Fruit fly (Drosophila melanogaster) whole organism, embryonic: Measurements from ENCODE around the gene Plod.

Source experiments
- Bgb ChIP-seq: fragments of 200-800 bp; sonication (Bioruptor generic); IDR thresholded peaks from 2 replicates; pipeline ENCODE4 v1.3.6; 2022; ENCODE audit warnings: missing biosample characterization, missing genetic modification characterization; ENCODE audit not compliant: partially characterized antibody
- BtbVII ChIP-seq: fragments of 200-800 bp; sonication (Bioruptor generic); optimal IDR thresholded peaks from 3 replicates; lab custom pipeline; 2017; ENCODE audit warnings: missing biosample characterization, mild to moderate bottlenecking, missing genetic modification characterization
- CG10147 ChIP-seq: fragments of 200-800 bp; sonication (Bioruptor generic); optimal IDR thresholded peaks from 2 replicates; lab custom pipeline; 2019; ENCODE audit warnings: missing biosample characterization, mild to moderate bottlenecking, missing genetic modification characterization, moderate library complexity
- CG11504 ChIP-seq: fragments of 200-800 bp; sonication (Bioruptor generic); optimal IDR thresholded peaks from 3 replicates; lab custom pipeline; 2019; ENCODE audit warnings: missing biosample characterization, mild to moderate bottlenecking, missing genetic modification characterization, moderate library complexity
- CG11695 ChIP-seq: fragments of 200-800 bp; sonication (Bioruptor generic); IDR thresholded peaks from 3 replicates; pipeline ENCODE4 v1.3.6; 2022; ENCODE audit warnings: missing biosample characterization, missing genetic modification characterization
- CG13894 ChIP-seq: fragments of 200-800 bp; sonication (Bioruptor generic); optimal IDR thresholded peaks from 3 replicates; lab custom pipeline; 2018; ENCODE audit warnings: missing biosample characterization, mild to moderate bottlenecking, missing genetic modification characterization, moderate library complexity
- CG14050 ChIP-seq: fragments of 200-800 bp; sonication (Bioruptor generic); IDR thresholded peaks from 3 replicates; pipeline ENCODE4 v1.3.6; 2022; ENCODE audit warnings: missing biosample characterization, missing genetic modification characterization
- CG15073 ChIP-seq: fragments of 200-800 bp; sonication (Bioruptor generic); optimal IDR thresholded peaks from 2 replicates; lab custom pipeline; 2016; ENCODE audit warnings: missing biosample characterization, missing genetic modification characterization
- CG15696 ChIP-seq: fragments of 200-800 bp; sonication (Bioruptor generic); optimal IDR thresholded peaks from 2 replicates; lab custom pipeline; 2019; ENCODE audit warnings: missing biosample characterization, mild to moderate bottlenecking, missing genetic modification characterization, moderate library complexity
- CG17912 ChIP-seq: fragments of 200-800 bp; sonication (Bioruptor generic); optimal IDR thresholded peaks from 2 replicates; lab custom pipeline; 2018; ENCODE audit warnings: missing biosample characterization, mild to moderate bottlenecking, missing genetic modification characterization
- CG18764 ChIP-seq: fragments of 200-800 bp; sonication (Bioruptor generic); optimal IDR thresholded peaks from 3 replicates; lab custom pipeline; 2016; ENCODE audit warnings: missing biosample characterization, missing genetic modification characterization
- CG3407 ChIP-seq: fragments of 200-800 bp; sonication (Bioruptor generic); optimal IDR thresholded peaks from 2 replicates; lab custom pipeline; 2018; ENCODE audit warnings: missing biosample characterization, mild to moderate bottlenecking, missing genetic modification characterization
- CG34224 ChIP-seq: fragments of 200-800 bp; sonication (Bioruptor generic); IDR thresholded peaks from 3 replicates; pipeline ENCODE4 v1.3.6; 2022; ENCODE audit warnings: missing biosample characterization, missing genetic modification characterization; ENCODE audit not compliant: partially characterized antibody
- CG6175 ChIP-seq: fragments of 200-800 bp; sonication (Bioruptor generic); IDR thresholded peaks from 3 replicates; pipeline ENCODE4 v1.3.6; 2022; ENCODE audit warnings: missing biosample characterization, missing genetic modification characterization
- CG7556 ChIP-seq: fragments of 200-800 bp; sonication (Bioruptor generic); optimal IDR thresholded peaks from 2 replicates; lab custom pipeline; 2017; ENCODE audit warnings: missing biosample characterization, mild to moderate bottlenecking, missing genetic modification characterization
- CG8388 ChIP-seq: fragments of 200-800 bp; sonication (Bioruptor generic); optimal IDR thresholded peaks from 2 replicates; lab custom pipeline; 2019; ENCODE audit warnings: missing biosample characterization, mild to moderate bottlenecking, missing genetic modification characterization, moderate library complexity
- Dfd ChIP-seq, 2 experiments: fragments of >200 bp; optimal IDR thresholded peaks; 2 replicates each; lab custom pipeline; 2017; ENCODE audit warnings: missing biosample characterization in 2 of 2, missing genetic modification characterization in 2 of 2
- Fer1 ChIP-seq: fragments of 200-800 bp; sonication (Bioruptor generic); optimal IDR thresholded peaks from 2 replicates; lab custom pipeline; 2017; ENCODE audit warnings: missing biosample characterization, mild to moderate bottlenecking, missing genetic modification characterization
- HLHmδ ChIP-seq: fragments of 200-800 bp; sonication (Bioruptor generic); optimal IDR thresholded peaks from 2 replicates; lab custom pipeline; 2018; ENCODE audit warnings: missing biosample characterization, mild to moderate bottlenecking, missing genetic modification characterization, moderate library complexity
- Hsf ChIP-seq: fragments of 200-800 bp; sonication (Bioruptor generic); optimal IDR thresholded peaks from 3 replicates; lab custom pipeline; 2016; ENCODE audit warnings: missing biosample characterization, missing genetic modification characterization
- Nf-YB ChIP-seq: fragments of 200-800 bp; sonication (Bioruptor generic); optimal IDR thresholded peaks from 3 replicates; lab custom pipeline; 2019; ENCODE audit warnings: missing biosample characterization, mild to moderate bottlenecking, missing genetic modification characterization, moderate library complexity
- Optix ChIP-seq: fragments of 200-800 bp; sonication (Bioruptor generic); IDR thresholded peaks from 3 replicates; pipeline ENCODE4 v1.3.6; 2022; ENCODE audit warnings: missing biosample characterization, missing genetic modification characterization
- Pdp1 ChIP-seq, 2 experiments: fragments of 200-800 bp; sonication (Bioruptor generic); optimal IDR thresholded peaks; 3 replicates each; lab custom pipeline; 2016; ENCODE audit warnings: missing biosample characterization in 2 of 2, missing genetic modification characterization in 2 of 2, mild to moderate bottlenecking in 1 of 2, moderate library complexity in 1 of 2
- Taf1 ChIP-seq: fragments of 200-800 bp; sonication (Bioruptor generic); IDR thresholded peaks from 2 replicates; pipeline ENCODE4 v1.3.6; 2022; ENCODE audit warnings: missing biosample characterization, missing genetic modification characterization
- ac ChIP-seq: fragments of 200-800 bp; sonication (Bioruptor generic); optimal IDR thresholded peaks from 3 replicates; lab custom pipeline; 2017; ENCODE audit warnings: missing biosample characterization, mild to moderate bottlenecking, missing genetic modification characterization
- ato ChIP-seq: fragments of 200-800 bp; sonication (Bioruptor generic); IDR thresholded peaks from 2 replicates; pipeline ENCODE4 v1.3.6; 2022; ENCODE audit warnings: missing biosample characterization, missing genetic modification characterization; ENCODE audit not compliant: partially characterized antibody
- bab2 ChIP-seq: fragments of 200-800 bp; sonication (Bioruptor generic); optimal IDR thresholded peaks from 2 replicates; lab custom pipeline; 2016; ENCODE audit warnings: missing biosample characterization, missing genetic modification characterization
- cato ChIP-seq: fragments of 200-800 bp; sonication (Bioruptor generic); optimal IDR thresholded peaks from 2 replicates; lab custom pipeline; 2016; ENCODE audit warnings: missing biosample characterization, missing genetic modification characterization, borderline replicate concordance
- cwo ChIP-seq: fragments of 200-800 bp; sonication (Bioruptor generic); optimal IDR thresholded peaks from 3 replicates; lab custom pipeline; 2017; ENCODE audit warnings: missing biosample characterization, missing genetic modification characterization, mild to moderate bottlenecking, moderate library complexity, missing genetic modification reagents
- dati ChIP-seq: fragments of 200-800 bp; sonication (Bioruptor generic); IDR thresholded peaks from 2 replicates; pipeline ENCODE4 v1.3.6; 2022; ENCODE audit warnings: missing biosample characterization, missing genetic modification characterization
- dimm ChIP-seq: fragments of 200-800 bp; sonication (Bioruptor generic); IDR thresholded peaks from 2 replicates; pipeline ENCODE4 v1.3.6; 2022; ENCODE audit warnings: missing biosample characterization, missing genetic modification characterization
- esg ChIP-seq: fragments of 200-800 bp; sonication (Bioruptor generic); conservative IDR thresholded peaks from 2 replicates; pipeline ENCODE4 v1.3.6; 2022; ENCODE audit warnings: missing biosample characterization, missing genetic modification characterization
- eve ChIP-seq, 2 experiments: fragments of >200 bp; optimal IDR thresholded peaks; 2 replicates each; lab custom pipeline; 2017; ENCODE audit warnings: missing biosample characterization in 2 of 2, missing genetic modification characterization in 2 of 2
- eyg ChIP-seq: fragments of 200-800 bp; sonication (Bioruptor generic); optimal IDR thresholded peaks from 3 replicates; lab custom pipeline; 2016; ENCODE audit warnings: missing biosample characterization, missing genetic modification characterization
- gro ChIP-seq: fragments of 200-800 bp; sonication (Bioruptor generic); optimal IDR thresholded peaks from 2 replicates; lab custom pipeline; 2016; ENCODE audit warnings: missing biosample characterization, missing genetic modification characterization
- ham ChIP-seq: fragments of 200-800 bp; sonication (Bioruptor generic); IDR thresholded peaks from 2 replicates; pipeline ENCODE4 v1.3.6; 2022; ENCODE audit warnings: missing biosample characterization, missing genetic modification characterization
- kah ChIP-seq: fragments of 200-800 bp; sonication (Bioruptor generic); optimal IDR thresholded peaks from 2 replicates; lab custom pipeline; 2018; ENCODE audit warnings: missing biosample characterization, mild to moderate bottlenecking, missing genetic modification characterization
- lbe ChIP-seq: fragments of 200-800 bp; sonication (Bioruptor generic); optimal IDR thresholded peaks from 2 replicates; lab custom pipeline; 2016; ENCODE audit warnings: missing biosample characterization, mild to moderate bottlenecking, missing genetic modification characterization
- nerfin-2 ChIP-seq: fragments of 200-800 bp; sonication (Bioruptor generic); IDR thresholded peaks from 2 replicates; pipeline ENCODE4 v1.3.6; 2022; ENCODE audit warnings: missing biosample characterization, missing genetic modification characterization; ENCODE audit not compliant: partially characterized antibody
- pros ChIP-seq: fragments of 200-800 bp; sonication (Bioruptor generic); optimal IDR thresholded peaks from 3 replicates; lab custom pipeline; 2019; ENCODE audit warnings: missing biosample characterization, mild to moderate bottlenecking, missing genetic modification characterization, moderate library complexity
- salm ChIP-seq: fragments of 200-800 bp; sonication (Bioruptor generic); optimal IDR thresholded peaks from 2 replicates; lab custom pipeline; 2018; ENCODE audit warnings: missing biosample characterization, mild to moderate bottlenecking, missing genetic modification characterization
- sima ChIP-seq: fragments of 200-800 bp; sonication (Bioruptor generic); optimal IDR thresholded peaks from 2 replicates; lab custom pipeline; 2016; ENCODE audit warnings: missing biosample characterization, missing genetic modification characterization
- ssp ChIP-seq: fragments of 200-800 bp; sonication (Bioruptor generic); IDR thresholded peaks from 2 replicates; pipeline ENCODE4 v1.3.6; 2022; ENCODE audit warnings: missing biosample characterization, missing genetic modification characterization
- tup ChIP-seq: fragments of 200-800 bp; sonication (Bioruptor generic); optimal IDR thresholded peaks from 2 replicates; lab custom pipeline; 2016; ENCODE audit warnings: missing biosample characterization, mild to moderate bottlenecking, missing genetic modification characterization, moderate library complexity
- vfl ChIP-seq: fragments of 200-800 bp; sonication (Bioruptor generic); optimal IDR thresholded peaks from 2 replicates; lab custom pipeline; 2016; ENCODE audit warnings: missing biosample characterization, missing genetic modification characterization
- wor ChIP-seq: fragments of 200-800 bp; sonication (Bioruptor generic); IDR thresholded peaks from 2 replicates; pipeline ENCODE4 v1.3.6; 2022; ENCODE audit warnings: missing biosample characterization, missing genetic modification characterization
- z ChIP-seq: fragments of 200-800 bp; sonication (Bioruptor generic); IDR thresholded peaks from 3 replicates; pipeline ENCODE4 v1.3.6; 2022; ENCODE audit warnings: missing biosample characterization, missing genetic modification characterization
- zen2 ChIP-seq: fragments of 200-800 bp; sonication (Bioruptor generic); IDR thresholded peaks from 3 replicates; pipeline ENCODE4 v1.3.6; 2022; ENCODE audit warnings: missing biosample characterization, missing genetic modification characterization; ENCODE audit not compliant: partially characterized antibody
- zfh1 ChIP-seq: fragments of 200-800 bp; sonication (Bioruptor generic); IDR thresholded peaks from 3 replicates; pipeline ENCODE4 v1.3.6; 2022; ENCODE audit warnings: missing biosample characterization, missing genetic modification characterization

Gene Plod

dm6 chr3L:11246046-11246887, 40.5 kb upstream of the Plod start (continued):
- peak; percentile 93 for TF ChIP-seq z (GFP tag; lab: Robert Waterston, UW)
- no peak for TF ChIP-seq tup (GFP tag; lab: Kevin White, UChicago)
- TF ChIP-seq BtbVII (GFP tag; lab: Kevin White, UChicago): peak; percentile 30
- TF ChIP-seq zen2 (GFP tag; lab: Robert Waterston, UW): no peak
- TF ChIP-seq cwo: peak; percentile 24
- TF ChIP-seq CG15073 (GFP tag; lab: Kevin White, UChicago): no peak
- peak; percentile 37 for TF ChIP-seq salm
- 0 out of 3 replicates have a peak, but pooled peaks have one; percentile 44 for TF ChIP-seq CG34224 (GFP tag; lab: Robert Waterston, UW)
- TF ChIP-seq ac: peak; percentile 39
- no peak for TF ChIP-seq dati
- peak; percentile 7 for TF ChIP-seq vfl
- no peak for TF ChIP-seq bab2 (GFP tag; lab: Kevin White, UChicago)
- no peak for TF ChIP-seq Taf1 (GFP tag; lab: Robert Waterston, UW)
- peak; percentile 75; the same call in 1 of the 3 replicates for TF ChIP-seq CG6175 (GFP tag; lab: Robert Waterston, UW)
- peak; percentile 49 for TF ChIP-seq HLHmδ (GFP tag; lab: Kevin White, UChicago)
- TF ChIP-seq dimm: no peak
- TF ChIP-seq Hsf (GFP tag; lab: Kevin White, UChicago): no peak
- TF ChIP-seq eve (GFP tag; optimal IDR thresholded peaks at IDR 0.05; lab: Kevin White, UChicago): no peak
- peak; percentile 41 for TF ChIP-seq Fer1
- peak; percentile 60 for TF ChIP-seq kah (GFP tag; lab: Kevin White, UChicago)
- no peak for TF ChIP-seq gro (GFP tag; lab: Kevin White, UChicago)
- TF ChIP-seq Nf-YB (GFP tag; lab: Kevin White, UChicago): peak; percentile 47
- TF ChIP-seq CG11504 (tag; lab: Kevin White, UChicago): peak; percentile 32
- TF ChIP-seq CG8388 (GFP tag; lab: Kevin White, UChicago): no peak
- TF ChIP-seq ato (GFP tag; lab: Robert Waterston, UW): no peak
- no peak for TF ChIP-seq CG14050 (GFP tag; lab: Robert Waterston, UW)
- peak in 1 of 2 experiments; percentile 14 for TF ChIP-seq Pdp1 (GFP tag; optimal IDR thresholded peaks at IDR 0.05; lab: Kevin White, UChicago)
- TF ChIP-seq cato (GFP tag; lab: Kevin White, UChicago): no peak
- TF ChIP-seq esg (GFP tag; lab: Robert Waterston, UW): no peak
- peak; percentile 1 for TF ChIP-seq CG13894 (tag; lab: Kevin White, UChicago)
- no peak for TF ChIP-seq CG18764 (GFP tag; lab: Kevin White, UChicago)
- TF ChIP-seq sima (GFP tag; lab: Kevin White, UChicago): no peak
- TF ChIP-seq Optix (GFP tag; lab: Robert Waterston, UW): no peak
- no peak for TF ChIP-seq wor (GFP tag; lab: Robert Waterston, UW)
- TF ChIP-seq pros (GFP tag; lab: Kevin White, UChicago): peak; percentile 75
- TF ChIP-seq Bgb (GFP tag; lab: Robert Waterston, UW): no peak; the same call in 1 of the 2 replicates
- peak in 1 of 2 experiments; percentile 55 for TF ChIP-seq Dfd (GFP tag; optimal IDR thresholded peaks at IDR 0.05; lab: Kevin White, UChicago)
- TF ChIP-seq CG15696 (tag; lab: Kevin White, UChicago): peak; percentile 8
- no peak for TF ChIP-seq CG11695 (GFP tag; lab: Robert Waterston, UW)
- TF ChIP-seq ssp: no peak
- TF ChIP-seq CG7556 (GFP tag; lab: Kevin White, UChicago): no peak
- TF ChIP-seq eyg (GFP tag; lab: Kevin White, UChicago): no peak
- TF ChIP-seq zfh1: no peak
- peak; percentile 69 for TF ChIP-seq lbe (GFP tag; lab: Kevin White, UChicago)
- no peak for TF ChIP-seq nerfin-2 (GFP tag; lab: Robert Waterston, UW)
- peak; percentile 100 for TF ChIP-seq CG3407 (GFP tag; lab: Kevin White, UChicago)
- peak; percentile 42 for TF ChIP-seq CG17912 (GFP tag; lab: Kevin White, UChicago)
- no peak for TF ChIP-seq ham (GFP tag; lab: Robert Waterston, UW)
- TF ChIP-seq CG10147 (GFP tag; lab: Kevin White, UChicago): no peak
